Worm (Caenorhabditis elegans) whole organism, young adult: ENCODE data around the gene fem-1.

Experiments used
- B0261.1 ChIP-seq: sonication (generic microtip); optimal IDR thresholded peaks from 2 replicates; lab custom pipeline; 2016; ENCODE audit warnings: mild to moderate bottlenecking, missing genetic modification characterization, moderate library complexity, missing compliant biosample characterization
- D2030.7 ChIP-seq: fragments of 200-800 bp; sonication (Bioruptor generic); IDR thresholded peaks from 2 replicates; pipeline ENCODE4 v1.3.6; 2022; ENCODE audit warnings: missing genetic modification reagents, missing genetic modification characterization, missing compliant biosample characterization
- F10E7.11 ChIP-seq: sonication (generic microtip); optimal IDR thresholded peaks from 2 replicates; lab custom pipeline; 2017; ENCODE audit warnings: mild to moderate bottlenecking, missing genetic modification characterization, moderate library complexity, missing compliant biosample characterization
- F52B5.7 ChIP-seq: sonication (generic microtip); optimal IDR thresholded peaks from 2 replicates; lab custom pipeline; 2016; ENCODE audit warnings: mild to moderate bottlenecking, missing genetic modification characterization, missing compliant biosample characterization
- F55B11.4 ChIP-seq: sonication (generic microtip); optimal IDR thresholded peaks from 2 replicates; lab custom pipeline; 2016; ENCODE audit warnings: missing compliant biosample characterization, missing genetic modification characterization, borderline replicate concordance; ENCODE audit not compliant: insufficient read depth
- F57C9.4 ChIP-seq: sonication (generic microtip); optimal IDR thresholded peaks from 2 replicates; lab custom pipeline; 2017; ENCODE audit warnings: mild to moderate bottlenecking, missing genetic modification characterization, missing compliant biosample characterization
- K12H6.12 ChIP-seq: fragments of 200-800 bp; sonication (Bioruptor generic); optimal IDR thresholded peaks from 2 replicates; lab custom pipeline; 2018; ENCODE audit warnings: mild to moderate bottlenecking, missing genetic modification characterization, missing compliant biosample characterization
- T07F8.4 ChIP-seq: sonication (generic microtip); optimal IDR thresholded peaks from 2 replicates; lab custom pipeline; 2016; ENCODE audit warnings: mild to moderate bottlenecking, missing genetic modification characterization, moderate library complexity, missing compliant biosample characterization
- T26A5.8 ChIP-seq: sonication (generic microtip); optimal IDR thresholded peaks from 2 replicates; lab custom pipeline; 2016; ENCODE audit warnings: missing genetic modification characterization, missing compliant biosample characterization
- Y53F4B.3 ChIP-seq: fragments of 200-800 bp; sonication (Bioruptor generic); IDR thresholded peaks from 2 replicates; pipeline ENCODE4 v1.3.6; 2022; ENCODE audit warnings: missing genetic modification reagents, missing genetic modification characterization, missing compliant biosample characterization
- Y79H2A.3 ChIP-seq: fragments of 200-800 bp; sonication (Bioruptor generic); conservative IDR thresholded peaks from 2 replicates; pipeline ENCODE4 v1.3.6; 2022; ENCODE audit warnings: missing genetic modification reagents, missing genetic modification characterization, missing compliant biosample characterization
- Y95B8A.8 ChIP-seq: fragments of 200-800 bp; sonication (Bioruptor generic); IDR thresholded peaks from 2 replicates; pipeline ENCODE4 v1.3.6; 2022; ENCODE audit warnings: missing genetic modification reagents, missing genetic modification characterization, missing compliant biosample characterization
- attf-3 ChIP-seq: fragments of 200-800 bp; sonication (Bioruptor generic); conservative IDR thresholded peaks from 2 replicates; pipeline ENCODE4 v1.3.6; 2022; ENCODE audit warnings: missing genetic modification reagents, missing genetic modification characterization, missing compliant biosample characterization
- bed-1 ChIP-seq: fragments of 200-800 bp; sonication (Bioruptor generic); IDR thresholded peaks from 2 replicates; pipeline ENCODE4 v1.3.6; 2022; ENCODE audit warnings: missing genetic modification reagents, missing genetic modification characterization, missing compliant biosample characterization
- bed-2 ChIP-seq: fragments of 200-800 bp; sonication (Bioruptor generic); IDR thresholded peaks from 2 replicates; pipeline ENCODE4 v1.3.6; 2022; ENCODE audit warnings: missing genetic modification reagents, missing genetic modification characterization, missing compliant biosample characterization
- cebp-1 ChIP-seq, 2 experiments: fragments of 200-800 bp in 1 of 2; sonication (Bioruptor generic) in 1 of 2; sonication (generic microtip) in 1 of 2; IDR thresholded peaks in 1 of 2; optimal IDR thresholded peaks in 1 of 2; 2 replicates each; pipeline versions ENCODE4 v1.3.6 to Lab custom; 2017 to 2022; ENCODE audit warnings: missing compliant biosample characterization in 2 of 2, missing genetic modification characterization in 2 of 2, mild to moderate bottlenecking in 1 of 2, missing genetic modification reagents in 1 of 2, moderate library complexity in 1 of 2
- ceh-27 ChIP-seq: fragments of 200-800 bp; sonication (Bioruptor generic); optimal IDR thresholded peaks from 2 replicates; lab custom pipeline; 2018; ENCODE audit warnings: mild to moderate bottlenecking, missing genetic modification characterization, moderate library complexity, missing compliant biosample characterization
- ceh-40 ChIP-seq: fragments of 200-800 bp; sonication (Bioruptor generic); IDR thresholded peaks from 2 replicates; pipeline ENCODE4 v1.3.6; 2022; ENCODE audit warnings: missing genetic modification characterization, missing compliant biosample characterization
- ceh-58 ChIP-seq: fragments of 200-800 bp; sonication (Bioruptor generic); IDR thresholded peaks from 2 replicates; pipeline ENCODE4 v1.3.6; 2022; ENCODE audit warnings: missing genetic modification characterization, missing compliant biosample characterization
- ceh-79 ChIP-seq: sonication (generic microtip); optimal IDR thresholded peaks from 2 replicates; lab custom pipeline; 2017; ENCODE audit warnings: mild to moderate bottlenecking, missing genetic modification characterization, missing compliant biosample characterization
- die-1 ChIP-seq: sonication (generic microtip); optimal IDR thresholded peaks from 2 replicates; lab custom pipeline; 2016; ENCODE audit warnings: missing genotype, mild to moderate bottlenecking, missing genetic modification characterization, missing compliant biosample characterization
- dpff-1 ChIP-seq: sonication (generic microtip); optimal IDR thresholded peaks from 2 replicates; lab custom pipeline; 2017; ENCODE audit warnings: mild to moderate bottlenecking, missing genetic modification characterization, missing compliant biosample characterization
- egl-18 ChIP-seq: fragments of 200-800 bp; sonication (Bioruptor generic); IDR thresholded peaks from 2 replicates; pipeline ENCODE4 v1.3.6; 2022; ENCODE audit warnings: missing genetic modification reagents, missing genetic modification characterization, missing compliant biosample characterization
- egl-44 ChIP-seq: fragments of 200-800 bp; sonication (Bioruptor generic); IDR thresholded peaks from 2 replicates; pipeline ENCODE4 v1.3.6; 2022; ENCODE audit warnings: missing genetic modification reagents, missing genetic modification characterization, missing compliant biosample characterization
- ekl-4 ChIP-seq: fragments of 200-800 bp; sonication (Bioruptor generic); IDR thresholded peaks from 2 replicates; pipeline ENCODE4 v1.3.6; 2022; ENCODE audit warnings: missing genetic modification reagents, missing genetic modification characterization, missing compliant biosample characterization
- him-1 ChIP-seq: sonication (generic microtip); optimal IDR thresholded peaks from 2 replicates; lab custom pipeline; 2016; ENCODE audit warnings: missing genotype, missing genetic modification reagents, missing genetic modification characterization, missing compliant biosample characterization
- hlh-26 ChIP-seq: fragments of 200-800 bp; sonication (Bioruptor generic); conservative IDR thresholded peaks from 2 replicates; pipeline ENCODE4 v1.3.6; 2022; ENCODE audit warnings: missing genetic modification reagents, missing genetic modification characterization, missing compliant biosample characterization
- hmg-20 ChIP-seq: fragments of 200-800 bp; sonication (Bioruptor generic); IDR thresholded peaks from 2 replicates; pipeline ENCODE4 v1.3.6; 2022; ENCODE audit warnings: missing genetic modification reagents, missing genetic modification characterization, missing compliant biosample characterization
- hrde-1 ChIP-seq: sonication (generic microtip); optimal IDR thresholded peaks from 2 replicates; lab custom pipeline; 2016; ENCODE audit warnings: missing genetic modification characterization, mild to moderate bottlenecking, missing compliant biosample characterization, moderate library complexity, missing genotype, missing genetic modification reagents, borderline replicate concordance
- hsf-1 ChIP-seq: fragments of 200-800 bp; sonication (Bioruptor generic); IDR thresholded peaks from 2 replicates; pipeline ENCODE4 v1.3.6; 2022; ENCODE audit warnings: missing genetic modification reagents, missing genetic modification characterization, missing compliant biosample characterization
- let-526 ChIP-seq: fragments of 200-800 bp; sonication (Bioruptor generic); IDR thresholded peaks from 2 replicates; pipeline ENCODE4 v1.3.6; 2022; ENCODE audit warnings: missing genetic modification reagents, missing genetic modification characterization, missing compliant biosample characterization
- lin-54 ChIP-seq: fragments of 200-800 bp; sonication (Bioruptor generic); optimal IDR thresholded peaks from 2 replicates; lab custom pipeline; 2018; ENCODE audit warnings: mild to moderate bottlenecking, missing genetic modification characterization, missing compliant biosample characterization
- mel-28 ChIP-seq: sonication (generic microtip); optimal IDR thresholded peaks from 2 replicates; lab custom pipeline; 2016; ENCODE audit warnings: borderline replicate concordance, mild to moderate bottlenecking, missing genetic modification characterization, missing compliant biosample characterization
- mxl-1 ChIP-seq: sonication (generic microtip); optimal IDR thresholded peaks from 2 replicates; lab custom pipeline; 2016; ENCODE audit warnings: missing genetic modification characterization, missing compliant biosample characterization
- nhr-120 ChIP-seq: fragments of 200-800 bp; sonication (Bioruptor generic); IDR thresholded peaks from 2 replicates; pipeline ENCODE4 v1.3.6; 2022; ENCODE audit warnings: missing genetic modification characterization, missing compliant biosample characterization
- nhr-27 ChIP-seq: fragments of 200-800 bp; sonication (Bioruptor generic); optimal IDR thresholded peaks from 2 replicates; lab custom pipeline; 2018; ENCODE audit warnings: mild to moderate bottlenecking, missing genetic modification characterization, moderate library complexity, missing compliant biosample characterization
- nhr-80 ChIP-seq: sonication (generic microtip); optimal IDR thresholded peaks from 2 replicates; lab custom pipeline; 2016; ENCODE audit warnings: missing genetic modification characterization, missing compliant biosample characterization
- nhr-90 ChIP-seq: sonication (generic microtip); optimal IDR thresholded peaks from 2 replicates; lab custom pipeline; 2016; ENCODE audit warnings: missing genotype, mild to moderate bottlenecking, missing genetic modification characterization, missing compliant biosample characterization
- pbrm-1 ChIP-seq: fragments of 200-800 bp; sonication (Bioruptor generic); IDR thresholded peaks from 2 replicates; pipeline ENCODE4 v1.3.6; 2022; ENCODE audit warnings: missing genetic modification reagents, missing genetic modification characterization, missing compliant biosample characterization
- repo-1 ChIP-seq: sonication (generic microtip); optimal IDR thresholded peaks from 2 replicates; lab custom pipeline; 2017; ENCODE audit warnings: mild to moderate bottlenecking, missing genetic modification characterization, missing compliant biosample characterization
- sdz-38 ChIP-seq: sonication (generic microtip); optimal IDR thresholded peaks from 2 replicates; lab custom pipeline; 2016; ENCODE audit warnings: missing genotype, missing genetic modification characterization, missing compliant biosample characterization
- snpc-1.1 ChIP-seq: sonication (generic microtip); optimal IDR thresholded peaks from 2 replicates; lab custom pipeline; 2017; ENCODE audit warnings: missing genetic modification characterization, mild to moderate bottlenecking, missing compliant biosample characterization, antibody characterized with exemption, moderate library complexity, missing genotype, missing genetic modification reagents; ENCODE audit not compliant: insufficient read depth
- snpc-1.3 ChIP-seq: sonication (generic microtip); optimal IDR thresholded peaks from 2 replicates; lab custom pipeline; 2017; ENCODE audit warnings: missing genetic modification characterization, mild to moderate bottlenecking, missing compliant biosample characterization, antibody characterized with exemption, moderate library complexity, missing genotype, missing genetic modification reagents; ENCODE audit not compliant: insufficient read depth
- snpc-3.4 ChIP-seq: sonication (generic microtip); optimal IDR thresholded peaks from 2 replicates; lab custom pipeline; 2017; ENCODE audit warnings: missing genetic modification characterization, mild to moderate bottlenecking, missing compliant biosample characterization, antibody characterized with exemption, moderate library complexity, missing genotype, missing genetic modification reagents
- somi-1 ChIP-seq: fragments of 200-800 bp; sonication (Bioruptor generic); optimal IDR thresholded peaks from 2 replicates; lab custom pipeline; 2018; ENCODE audit warnings: mild to moderate bottlenecking, missing genetic modification characterization, missing compliant biosample characterization
- tbp1 ChIP-seq: fragments of 200-800 bp; sonication (Bioruptor generic); optimal IDR thresholded peaks from 2 replicates; lab custom pipeline; 2018; ENCODE audit warnings: mild to moderate bottlenecking, missing genetic modification characterization, missing compliant biosample characterization
- xnd-1 ChIP-seq: sonication (generic microtip); optimal IDR thresholded peaks from 2 replicates; lab custom pipeline; 2016; ENCODE audit warnings: missing genotype, missing genetic modification reagents, missing genetic modification characterization, missing compliant biosample characterization
- ztf-28 ChIP-seq: fragments of 200-800 bp; sonication (Bioruptor generic); IDR thresholded peaks from 2 replicates; pipeline ENCODE4 v1.3.6; 2022; ENCODE audit warnings: missing genetic modification reagents, missing genetic modification characterization, missing compliant biosample characterization

Gene fem-1

ce11 chrIV:5544609-5545214 lies 7.0 kb upstream of the fem-1 start, which contains the start of gene cec-6 (continued):
- TF ChIP-seq mxl-1 (no peak), dpff-1 (no peak), F10E7.11 (tag; lab: Kevin White, UChicago) (no peak), repo-1 (tag; lab: Kevin White, UChicago) (no peak), mel-28 (tag; lab: Kevin White, UChicago) (no peak), die-1 (tag; lab: Kevin White, UChicago) (no peak), ceh-40 (GFP tag; lab: Robert Waterston, UW) (no peak), attf-3 (GFP tag; lab: Robert Waterston, UW) (no peak), pbrm-1 (GFP tag; lab: Robert Waterston, UW) (no peak), sdz-38 (tag; lab: Kevin White, UChicago) (no peak), T07F8.4 (tag; lab: Kevin White, UChicago) (no peak), nhr-80 (tag; lab: Kevin White, UChicago) (no peak), F55B11.4 (tag; lab: Kevin White, UChicago) (no peak), snpc-3.4 (tag; lab: Kevin White, UChicago) (peak; percentile 25), Y79H2A.3 (0 out of 2 replicates have a peak, but pooled peaks have one; percentile 7), hrde-1 (tag; lab: Kevin White, UChicago) (peak; percentile 65), snpc-1.3 (tag; lab: Kevin White, UChicago) (no peak), T26A5.8 (tag; lab: Kevin White, UChicago) (no peak), nhr-120 (GFP tag; lab: Robert Waterston, UW) (no peak), hlh-26 (GFP tag; lab: Robert Waterston, UW) (no peak), D2030.7 (GFP tag; lab: Robert Waterston, UW) (no peak), ceh-27 (GFP tag; lab: Kevin White, UChicago) (no peak), somi-1 (GFP tag; lab: Kevin White, UChicago) (no peak), hsf-1 (peak; percentile 54; the same call in 1 of the 2 replicates), nhr-27 (tag; lab: Kevin White, UChicago) (peak; percentile 86), let-526 (GFP tag; lab: Robert Waterston, UW) (no peak), F57C9.4 (tag; lab: Kevin White, UChicago) (no peak), B0261.1 (tag; lab: Kevin White, UChicago) (no peak), ekl-4 (GFP tag; lab: Robert Waterston, UW) (0 out of 2 replicates have a peak, but pooled peaks have one; percentile 58), nhr-90 (tag; lab: Kevin White, UChicago) (no peak), lin-54 (no peak), bed-2 (GFP tag; lab: Robert Waterston, UW) (no peak), him-1 (no peak), K12H6.12 (no peak), F52B5.7 (tag; lab: Kevin White, UChicago) (no peak), ceh-58 (GFP tag; lab: Robert Waterston, UW) (no peak), cebp-1 (GFP tag; IDR thresholded peaks at IDR 0.05; lab: Robert Waterston, UW) (no peak), cebp-1 (tag; optimal IDR thresholded peaks at IDR 0.05; lab: Kevin White, UChicago) (no peak), Y53F4B.3 (GFP tag; lab: Robert Waterston, UW) (no peak), egl-44 (GFP tag; lab: Robert Waterston, UW) (no peak), ztf-28 (GFP tag; lab: Robert Waterston, UW) (no peak), bed-1 (GFP tag; lab: Robert Waterston, UW) (no peak), xnd-1 (tag; lab: Kevin White, UChicago) (no peak), ceh-79 (tag; lab: Kevin White, UChicago) (no peak), egl-18 (GFP tag; lab: Robert Waterston, UW) (no peak), Y95B8A.8 (no peak), hmg-20 (GFP tag; lab: Robert Waterston, UW) (no peak), tbp1 (GFP tag; lab: Kevin White, UChicago) (no peak), snpc-1.1 (tag; lab: Kevin White, UChicago) (no peak)
